Worm (Caenorhabditis elegans) whole organism, early embryonic: ENCODE results near the gene sri-25.
"Not testable (repeated sequence)": the region's sequence is repeated elsewhere in the genome, so short reads cannot be mapped to it uniquely, and the experiment has no call there.

ENCODE experiments used
- B0310.2 ChIP-seq: sonication (generic microtip); optimal IDR thresholded peaks from 2 replicates; lab custom pipeline; 2016; ENCODE audit warnings: mild to moderate bottlenecking, missing genetic modification characterization, missing compliant biosample characterization
- F13C5.2 ChIP-seq: sonication (generic microtip); optimal IDR thresholded peaks from 2 replicates; lab custom pipeline; 2017; ENCODE audit warnings: mild to moderate bottlenecking, missing genetic modification characterization, inconsistent platforms, missing compliant biosample characterization
- aly-1 ChIP-seq: sonication (generic microtip); optimal IDR thresholded peaks from 2 replicates; lab custom pipeline; 2016; ENCODE audit warnings: missing genetic modification characterization, missing compliant biosample characterization
- ama-1 ChIP-seq: fragments of 150-350 bp; optimal IDR thresholded peaks from 2 replicates; lab custom pipeline; 2014
- ceh-13 ChIP-seq: fragments of 200-800 bp; sonication (Bioruptor generic); optimal IDR thresholded peaks from 2 replicates; lab custom pipeline; 2018; ENCODE audit warnings: mild to moderate bottlenecking, missing genetic modification characterization, missing compliant biosample characterization
- ceh-36 ChIP-seq: sonication (generic microtip); optimal IDR thresholded peaks from 2 replicates; lab custom pipeline; 2016; ENCODE audit warnings: missing genetic modification characterization, inconsistent platforms, missing compliant biosample characterization
- ets-7 ChIP-seq: sonication (generic microtip); optimal IDR thresholded peaks from 2 replicates; lab custom pipeline; 2016; ENCODE audit warnings: missing genotype, missing genetic modification characterization, missing compliant biosample characterization
- flt-1 ChIP-seq: fragments of 200-800 bp; sonication (Bioruptor generic); IDR thresholded peaks from 2 replicates; pipeline ENCODE4 v1.3.6; 2022; ENCODE audit warnings: missing genetic modification characterization, missing compliant biosample characterization
- hmbx-1 ChIP-seq: sonication (generic microtip); optimal IDR thresholded peaks from 2 replicates; lab custom pipeline; 2016; ENCODE audit warnings: mild to moderate bottlenecking, missing genetic modification characterization, missing compliant biosample characterization
- hmg-4 ChIP-seq: fragments of 200-800 bp; sonication (Bioruptor generic); optimal IDR thresholded peaks from 2 replicates; lab custom pipeline; 2018; ENCODE audit warnings: mild to moderate bottlenecking, missing genetic modification characterization, missing compliant biosample characterization
- hnd-1 ChIP-seq: sonication (generic microtip); optimal IDR thresholded peaks from 2 replicates; lab custom pipeline; 2016; ENCODE audit warnings: missing genetic modification characterization, missing compliant biosample characterization
- pes-1 ChIP-seq: fragments of 200-800 bp; sonication (Bioruptor generic); IDR thresholded peaks from 2 replicates; pipeline ENCODE4 v1.3.6; 2022; ENCODE audit warnings: missing genetic modification reagents, missing genetic modification characterization, missing compliant biosample characterization
- scrt-1 ChIP-seq: fragments of 200-800 bp; sonication (Bioruptor generic); IDR thresholded peaks from 2 replicates; pipeline ENCODE4 v1.3.6; 2022; ENCODE audit warnings: missing genetic modification characterization, missing compliant biosample characterization
- sea-1 ChIP-seq: fragments of 200-800 bp; sonication (Bioruptor generic); conservative IDR thresholded peaks from 2 replicates; pipeline ENCODE4 v1.3.6; 2022; ENCODE audit warnings: missing genetic modification characterization, missing compliant biosample characterization
- tbx-11 ChIP-seq: fragments of 200-800 bp; sonication (Bioruptor generic); IDR thresholded peaks from 2 replicates; pipeline ENCODE4 v1.3.6; 2022; ENCODE audit warnings: missing genetic modification characterization, missing compliant biosample characterization
- tbx-37 ChIP-seq: fragments of 200-800 bp; sonication (Bioruptor generic); conservative IDR thresholded peaks from 2 replicates; pipeline ENCODE4 v1.3.6; 2022; ENCODE audit warnings: missing genetic modification reagents, missing genetic modification characterization, missing compliant biosample characterization
- tra-4 ChIP-seq: sonication (generic microtip); optimal IDR thresholded peaks from 2 replicates; lab custom pipeline; 2017; ENCODE audit warnings: missing genetic modification characterization, missing compliant biosample characterization

sri-25 gene

ce11 chrV:15197955-15198354, 18.9 kb upstream of the sri-25 start, which contains the start of gene srw-1:
Gene srw-1, plus strand, starts transcription at chrV:15198255.
- no peak for TF ChIP-seq scrt-1
- TF ChIP-seq hnd-1 (tag; lab: Kevin White, UChicago): no peak
- no peak for TF ChIP-seq ceh-13 (GFP tag; lab: Kevin White, UChicago)
- no peak for TF ChIP-seq flt-1
- no peak for TF ChIP-seq pes-1
- no peak for TF ChIP-seq F13C5.2 (tag; lab: Kevin White, UChicago)
- TF ChIP-seq hmg-4 (GFP tag; lab: Kevin White, UChicago): no peak
- no peak for TF ChIP-seq ets-7 (tag; lab: Kevin White, UChicago)
- TF ChIP-seq ama-1: no peak
- TF ChIP-seq hmbx-1: no peak
- TF ChIP-seq ceh-36 (tag; lab: Kevin White, UChicago): no peak
- TF ChIP-seq aly-1 (tag; lab: Kevin White, UChicago): no peak
- TF ChIP-seq B0310.2: no peak
- TF ChIP-seq sea-1 (GFP tag; lab: Robert Waterston, UW): no peak
- no peak for TF ChIP-seq tbx-11 (GFP tag; lab: Robert Waterston, UW)
- no peak for TF ChIP-seq tra-4 (tag; lab: Kevin White, UChicago)
- no peak for TF ChIP-seq tbx-37 (GFP tag; lab: Robert Waterston, UW)

ce11 chrV:15199768-15200167, 17.0 kb upstream of the sri-25 start, which contains the start of gene Y75B12B.10:
Gene Y75B12B.10, plus strand, starts transcription at chrV:15200068.
- TF ChIP-seq ama-1 (no peak), F13C5.2 (tag; lab: Kevin White, UChicago) (no peak), sea-1 (GFP tag; lab: Robert Waterston, UW) (no peak), flt-1 (no peak), hmg-4 (GFP tag; lab: Kevin White, UChicago) (no peak)

ce11 chrV:15207681-15208080, 9.1 kb upstream of the sri-25 start, which contains the start of gene C41G6.12:
Gene C41G6.12, minus strand, starts transcription at chrV:15207781.
- not testable (repeated sequence) for TF ChIP-seq F13C5.2 (tag; lab: Kevin White, UChicago); tbx-37 (GFP tag; lab: Robert Waterston, UW); ets-7 (tag; lab: Kevin White, UChicago)

- not testable (repeated sequence) for TF ChIP-seq F13C5.2 (tag; lab: Kevin White, UChicago); tbx-11 (GFP tag; lab: Robert Waterston, UW); ceh-13 (GFP tag; lab: Kevin White, UChicago)
These were observed 4.9 kb upstream of the sri-25 start, which contains the start of gene sri-24 for ce11 chrV:15211869-15212268. Gene sri-24, plus strand, starts transcription at chrV:15212169.

ce11 chrV:15215175-15215574, 1.6 kb upstream of the sri-25 start, which contains the start of gene sri-26:
Gene sri-26, plus strand, starts transcription at chrV:15215475.
- TF ChIP-seq ama-1; hnd-1 (tag; lab: Kevin White, UChicago); scrt-1: not testable (repeated sequence)

- TF ChIP-seq hmbx-1 (no peak), B0310.2 (no peak), flt-1 (no peak)
These were observed 4.5 kb downstream of the sri-25 start, which contains the start of gene irld-25 for ce11 chrV:15221330-15221729. Gene irld-25, plus strand, starts transcription at chrV:15221630.

ce11 chrV:15223668-15224067, 6.9 kb downstream of the sri-25 start, which contains the start of gene srw-24:
Gene srw-24, plus strand, starts transcription at chrV:15223968.
- TF ChIP-seq B0310.2 (no peak), hmbx-1 (no peak), tbx-11 (GFP tag; lab: Robert Waterston, UW) (no peak), ceh-13 (GFP tag; lab: Kevin White, UChicago) (no peak), sea-1 (GFP tag; lab: Robert Waterston, UW) (no peak), hnd-1 (tag; lab: Kevin White, UChicago) (no peak), hmg-4 (GFP tag; lab: Kevin White, UChicago) (no peak), scrt-1 (no peak), flt-1 (no peak), F13C5.2 (tag; lab: Kevin White, UChicago) (no peak), tra-4 (tag; lab: Kevin White, UChicago) (no peak), tbx-37 (GFP tag; lab: Robert Waterston, UW) (no peak), ets-7 (tag; lab: Kevin White, UChicago) (no peak), pes-1 (no peak), ama-1 (no peak), aly-1 (tag; lab: Kevin White, UChicago) (no peak), ceh-36 (tag; lab: Kevin White, UChicago) (no peak)

ce11 chrV:15225650-15226049, 8.8 kb downstream of the sri-25 start, which contains the start of gene srw-14:
Gene srw-14, plus strand, starts transcription at chrV:15225950.
- no peak for TF ChIP-seq aly-1 (tag; lab: Kevin White, UChicago)

ce11 chrV:15226206-15226605, 9.4 kb downstream of the sri-25 start:
- TF ChIP-seq B0310.2 (no peak), ceh-13 (GFP tag; lab: Kevin White, UChicago) (no peak), hmg-4 (GFP tag; lab: Kevin White, UChicago) (no peak), sea-1 (GFP tag; lab: Robert Waterston, UW) (no peak), flt-1 (no peak)
